Worm (Caenorhabditis elegans): ENCODE data around the gene pmk-1.

The pmk-1 gene

ce11 chrIV:8148494-8148893, at the start of gene pmk-1:
Gene pmk-1, plus strand, starts transcription at chrIV:8148794.
- TF ChIP-seq nhr-23 (tag; optimal IDR thresholded peaks at IDR 0.05) (no peak), ceh-28 (tag; optimal IDR thresholded peaks at IDR 0.05) (no peak), pha-4 (tag; optimal IDR thresholded peaks at IDR 0.05) (no peak), mdl-1 (tag; optimal IDR thresholded peaks at IDR 0.05) (no peak), nhr-67 (tag; optimal IDR thresholded peaks at IDR 0.05) (no peak), fkh-10 (GFP tag; optimal IDR thresholded peaks at IDR 0.05) (no peak), pqm-1 (tag; optimal IDR thresholded peaks at IDR 0.05) (no peak), lin-15B (tag; optimal IDR thresholded peaks at IDR 0.05) (no peak), nfya-1 (tag; optimal IDR thresholded peaks at IDR 0.05; ENCODE audit: insufficient read depth) (no peak), fkh-2 (tag; optimal IDR thresholded peaks at IDR 0.05) (no peak), nhr-28 (tag; optimal IDR thresholded peaks at IDR 0.05) (no peak)

ce11 chrIV:8099601-8100000, 49.0 kb upstream of the pmk-1 start, which contains the start of gene Y42H9AR.2:
Gene Y42H9AR.2, plus strand, starts transcription at chrIV:8099901.
- TF ChIP-seq ceh-82 (tag; optimal IDR thresholded peaks at IDR 0.05), result no peak
- no peak for TF ChIP-seq nhr-28 (tag; optimal IDR thresholded peaks at IDR 0.05)
- TF ChIP-seq jun-1 (tag; optimal IDR thresholded peaks at IDR 0.05), result no peak
- no peak for TF ChIP-seq ZK546.5 (tag; optimal IDR thresholded peaks at IDR 0.05)
- TF ChIP-seq skn-1 (tag; optimal IDR thresholded peaks at IDR 0.05), result no peak
- TF ChIP-seq nhr-76 (tag; optimal IDR thresholded peaks at IDR 0.05), result no peak
- no peak for TF ChIP-seq ztf-4 (tag; optimal IDR thresholded peaks at IDR 0.05)
- TF ChIP-seq pqm-1 (tag; optimal IDR thresholded peaks at IDR 0.05), result no peak
- TF ChIP-seq daf-12 (tag; optimal IDR thresholded peaks at IDR 0.05), result no peak
- TF ChIP-seq nhr-77 (tag; optimal IDR thresholded peaks at IDR 0.05), result no peak
- no peak for TF ChIP-seq nhr-25 (tag; optimal IDR thresholded peaks at IDR 0.05)

- TF ChIP-seq nhr-43 (tag; optimal IDR thresholded peaks at IDR 0.05; ENCODE audit: poor library complexity, severe bottlenecking) (no peak), elt-3 (tag; optimal IDR thresholded peaks at IDR 0.05) (peak in 1 of 3 experiments; percentile 39)
These were observed 46.4 kb upstream of the pmk-1 start, which contains the start of gene Y42H9AR.5 for ce11 chrIV:8102231-8102630. Gene Y42H9AR.5, plus strand, starts transcription at chrIV:8102531.

ce11 chrIV:8103196-8103595, 45.4 kb upstream of the pmk-1 start:
- TF ChIP-seq nfya-1 (tag; optimal IDR thresholded peaks at IDR 0.05; ENCODE audit: insufficient read depth), result no peak
- TF ChIP-seq nhr-43 (tag; optimal IDR thresholded peaks at IDR 0.05; ENCODE audit: poor library complexity, severe bottlenecking), result peak; percentile 66
- TF ChIP-seq ceh-82 (tag; optimal IDR thresholded peaks at IDR 0.05), result no peak
- TF ChIP-seq elt-1 (tag; optimal IDR thresholded peaks at IDR 0.05), result no peak
- TF ChIP-seq lsy-12 (tag; optimal IDR thresholded peaks at IDR 0.05), result no peak
- TF ChIP-seq fkh-10 (GFP tag; optimal IDR thresholded peaks at IDR 0.05), result no peak
- no peak for TF ChIP-seq ceh-28 (tag; optimal IDR thresholded peaks at IDR 0.05)
- TF ChIP-seq lin-15B (tag; optimal IDR thresholded peaks at IDR 0.05), result no peak
- TF ChIP-seq elt-3 (tag; optimal IDR thresholded peaks at IDR 0.05), result peak in 1 of 3 experiments; percentile 16
- no peak for TF ChIP-seq ZK546.5 (tag; optimal IDR thresholded peaks at IDR 0.05)
- no peak for TF ChIP-seq sea-2 (GFP tag; optimal IDR thresholded peaks at IDR 0.05)
- no peak for TF ChIP-seq unc-39 (tag; optimal IDR thresholded peaks at IDR 0.05)
- no peak for TF ChIP-seq nhr-76 (tag; optimal IDR thresholded peaks at IDR 0.05)
- peak; percentile 17 for TF ChIP-seq nhr-23 (tag; optimal IDR thresholded peaks at IDR 0.05)
- no peak for TF ChIP-seq tbx-2 (tag; optimal IDR thresholded peaks at IDR 0.05)
- TF ChIP-seq unc-62 (GFP tag; optimal IDR thresholded peaks at IDR 0.05), result no peak
- TF ChIP-seq zag-1 (tag; optimal IDR thresholded peaks at IDR 0.05), result no peak
- TF ChIP-seq nhr-25 (tag; optimal IDR thresholded peaks at IDR 0.05), result no peak
- no peak for TF ChIP-seq nhr-67 (tag; optimal IDR thresholded peaks at IDR 0.05)
- no peak for TF ChIP-seq R02D3.7 (tag; optimal IDR thresholded peaks at IDR 0.05)

- TF ChIP-seq daf-12 (tag; optimal IDR thresholded peaks at IDR 0.05), result no peak
- TF ChIP-seq nhr-28 (tag; optimal IDR thresholded peaks at IDR 0.05), result no peak
- TF ChIP-seq elt-2 (tag; optimal IDR thresholded peaks at IDR 0.05), result no peak
- TF ChIP-seq snpc-4 (tag; optimal IDR thresholded peaks at IDR 0.05), result no peak
- no peak for TF ChIP-seq nhr-25 (tag; optimal IDR thresholded peaks at IDR 0.05)
- no peak for TF ChIP-seq lsy-12 (tag; optimal IDR thresholded peaks at IDR 0.05)
- TF ChIP-seq egl-27 (tag; optimal IDR thresholded peaks at IDR 0.05), result no peak
- no peak for TF ChIP-seq ZK546.5 (tag; optimal IDR thresholded peaks at IDR 0.05)
- no peak for TF ChIP-seq egl-5 (tag; optimal IDR thresholded peaks at IDR 0.05)
- TF ChIP-seq mml-1 (tag; optimal IDR thresholded peaks at IDR 0.05), result no peak
- TF ChIP-seq pqm-1 (tag; optimal IDR thresholded peaks at IDR 0.05), result no peak
- no peak for TF ChIP-seq nhr-76 (tag; optimal IDR thresholded peaks at IDR 0.05)
- no peak for TF ChIP-seq jun-1 (tag; optimal IDR thresholded peaks at IDR 0.05)
- TF ChIP-seq unc-39 (tag; optimal IDR thresholded peaks at IDR 0.05), result no peak
- TF ChIP-seq eor-1 (tag; optimal IDR thresholded peaks at IDR 0.05), result no peak
- no peak for TF ChIP-seq fos-1 (tag; optimal IDR thresholded peaks at IDR 0.05)
- TF ChIP-seq lin-39 (tag; optimal IDR thresholded peaks at IDR 0.05), result no peak
- no peak for TF ChIP-seq fkh-2 (tag; optimal IDR thresholded peaks at IDR 0.05)
These were observed 43.5 kb upstream of the pmk-1 start for ce11 chrIV:8105083-8105482.

All from whole organism, L3 larva.